Worm (Caenorhabditis elegans) whole organism, L1 larva: Measurements from ENCODE around the gene cpr-8.

Source experiments
- C04F5.9 ChIP-seq: sonication (generic microtip); optimal IDR thresholded peaks from 2 replicates; lab custom pipeline; 2016; ENCODE audit warnings: missing genetic modification characterization, missing compliant biosample characterization
- C34B4.2 ChIP-seq: sonication (generic microtip); optimal IDR thresholded peaks from 2 replicates; lab custom pipeline; 2017; ENCODE audit warnings: mild to moderate bottlenecking, missing genetic modification characterization, missing compliant biosample characterization
- alr-1 ChIP-seq: fragments of 200-800 bp; sonication (Bioruptor generic); optimal IDR thresholded peaks from 2 replicates; lab custom pipeline; 2018; ENCODE audit warnings: borderline replicate concordance, mild to moderate bottlenecking, missing genetic modification characterization, missing compliant biosample characterization
- aly-2 ChIP-seq: fragments of 150-350 bp; optimal IDR thresholded peaks from 2 replicates; lab custom pipeline; 2014; ENCODE audit warnings: missing biosample characterization, missing genetic modification characterization
- ama-1 ChIP-seq: fragments of 150-350 bp; optimal IDR thresholded peaks from 2 replicates; lab custom pipeline; 2014
- blmp-1 ChIP-seq: fragments of 150-350 bp; optimal IDR thresholded peaks from 2 replicates; lab custom pipeline; 2014; ENCODE audit warnings: missing biosample characterization, missing genetic modification characterization
- ceh-8 ChIP-seq: fragments of 200-800 bp; sonication (Bioruptor generic); optimal IDR thresholded peaks from 2 replicates; lab custom pipeline; 2018; ENCODE audit warnings: mild to moderate bottlenecking, missing genetic modification characterization, moderate library complexity, missing compliant biosample characterization
- ceh-82 ChIP-seq, 3 experiments: fragments of 150-350 bp in 1 of 3; sonication (generic microtip) in 2 of 3; optimal IDR thresholded peaks; 2 replicates each; lab custom pipeline; 2014 to 2017; ENCODE audit warnings: missing biosample characterization in 3 of 3, missing genetic modification characterization in 3 of 3
- ceh-90 ChIP-seq: sonication (generic microtip); optimal IDR thresholded peaks from 2 replicates; lab custom pipeline; 2016; ENCODE audit warnings: missing genetic modification characterization, missing compliant biosample characterization
- dsc-1 ChIP-seq: sonication (generic microtip); optimal IDR thresholded peaks from 2 replicates; lab custom pipeline; 2016; ENCODE audit warnings: mild to moderate bottlenecking, missing genetic modification characterization, missing compliant biosample characterization
- efl-1 ChIP-seq, 4 experiments: fragments of 150-350 bp; optimal IDR thresholded peaks in 3 of 4; peaks in 1 of 4; 1 replicate in 1 of 4; 2 replicates in 3 of 4; lab custom pipeline; 2014; ENCODE audit warnings: missing biosample characterization in 2 of 4, missing genetic modification characterization in 2 of 4, missing genetic modification reagents in 2 of 4
- egl-13 ChIP-seq: sonication (generic microtip); optimal IDR thresholded peaks from 2 replicates; lab custom pipeline; 2016; ENCODE audit warnings: missing genotype, missing genetic modification reagents, missing genetic modification characterization, missing compliant biosample characterization
- elt-3 ChIP-seq, 6 experiments: fragments of 150-350 bp in 1 of 6; sonication (generic microtip); optimal IDR thresholded peaks; 2 replicates each; lab custom pipeline; 2017 to 2018; ENCODE audit warnings: missing biosample characterization in 6 of 6, missing genetic modification characterization in 6 of 6, inconsistent platforms in 1 of 6
- ets-5 ChIP-seq: fragments of 200-800 bp; sonication (Bioruptor generic); IDR thresholded peaks from 2 replicates; pipeline ENCODE4 v1.3.6; 2022; ENCODE audit warnings: missing genetic modification characterization, missing compliant biosample characterization
- fkh-10 ChIP-seq: sonication (generic microtip); optimal IDR thresholded peaks from 2 replicates; lab custom pipeline; 2017; ENCODE audit warnings: missing biosample characterization, missing genetic modification reagents, missing genetic modification characterization
- fkh-4 ChIP-seq: sonication (generic microtip); optimal IDR thresholded peaks from 2 replicates; lab custom pipeline; 2016; ENCODE audit warnings: missing compliant biosample characterization, missing genetic modification characterization, borderline replicate concordance
- hlh-4 ChIP-seq: sonication (generic microtip); optimal IDR thresholded peaks from 2 replicates; lab custom pipeline; 2016; ENCODE audit warnings: mild to moderate bottlenecking, missing genetic modification characterization, missing compliant biosample characterization
- lin-14 ChIP-seq: fragments of 200-800 bp; sonication (Bioruptor generic); optimal IDR thresholded peaks from 2 replicates; lab custom pipeline; 2018; ENCODE audit warnings: mild to moderate bottlenecking, missing genetic modification characterization, moderate library complexity, missing compliant biosample characterization
- lin-35 ChIP-seq, 2 experiments: fragments of 150-350 bp; optimal IDR thresholded peaks; 2 replicates each; lab custom pipeline; 2014; ENCODE audit warnings: missing biosample characterization in 2 of 2, missing genetic modification characterization in 2 of 2, missing genetic modification reagents in 2 of 2
- lsy-2 ChIP-seq, 2 experiments: fragments of 150-350 bp; optimal IDR thresholded peaks; 2 replicates each; lab custom pipeline; 2014; ENCODE audit warnings: missing biosample characterization in 2 of 2, missing genetic modification characterization in 2 of 2
- mab-9 ChIP-seq: fragments of 200-800 bp; sonication (Bioruptor generic); IDR thresholded peaks from 2 replicates; pipeline ENCODE4 v1.3.6; 2022; ENCODE audit warnings: missing genetic modification reagents, missing genetic modification characterization, missing compliant biosample characterization
- nhr-11 ChIP-seq: fragments of 150-350 bp; optimal IDR thresholded peaks from 2 replicates; lab custom pipeline; 2014; ENCODE audit warnings: missing biosample characterization, missing genetic modification characterization
- nhr-19 ChIP-seq: fragments of 200-800 bp; sonication (Bioruptor generic); conservative IDR thresholded peaks from 2 replicates; pipeline ENCODE4 v1.3.6; 2022; ENCODE audit warnings: missing genetic modification characterization, missing compliant biosample characterization
- nhr-20 ChIP-seq: sonication (generic microtip); optimal IDR thresholded peaks from 2 replicates; lab custom pipeline; 2016; ENCODE audit warnings: mild to moderate bottlenecking, missing genetic modification characterization, missing compliant biosample characterization
- nhr-47 ChIP-seq: sonication (generic microtip); optimal IDR thresholded peaks from 2 replicates; lab custom pipeline; 2016; ENCODE audit warnings: mild to moderate bottlenecking, missing genetic modification characterization, moderate library complexity, missing compliant biosample characterization
- nhr-71 ChIP-seq: sonication (generic microtip); optimal IDR thresholded peaks from 2 replicates; lab custom pipeline; 2016; ENCODE audit warnings: mild to moderate bottlenecking, missing genetic modification characterization, moderate library complexity, missing compliant biosample characterization
- nhr-84 ChIP-seq: sonication (generic microtip); optimal IDR thresholded peaks from 2 replicates; lab custom pipeline; 2017; ENCODE audit warnings: missing biosample characterization, missing genetic modification characterization
- nhr-85 ChIP-seq: sonication (generic microtip); peaks from one replicate; lab custom pipeline; 2016; ENCODE audit warnings: missing genetic modification characterization, inconsistent platforms, missing compliant biosample characterization
- nhr-90 ChIP-seq: sonication (generic microtip); optimal IDR thresholded peaks from 2 replicates; lab custom pipeline; 2016; ENCODE audit warnings: mild to moderate bottlenecking, missing genetic modification characterization, missing compliant biosample characterization; ENCODE audit not compliant: poor library complexity
- rnt-1 ChIP-seq: sonication (generic microtip); optimal IDR thresholded peaks from 2 replicates; lab custom pipeline; 2016; ENCODE audit warnings: mild to moderate bottlenecking, missing genetic modification characterization, moderate library complexity, missing compliant biosample characterization
- snpc-4 ChIP-seq: fragments of 150-350 bp; optimal IDR thresholded peaks from 2 replicates; lab custom pipeline; 2014; ENCODE audit warnings: missing biosample characterization, missing genetic modification characterization
- xbp-1 ChIP-seq: sonication (generic microtip); optimal IDR thresholded peaks from 2 replicates; lab custom pipeline; 2016; ENCODE audit warnings: missing genetic modification characterization, missing compliant biosample characterization
- zip-4 ChIP-seq: fragments of 200-800 bp; sonication (Bioruptor generic); optimal IDR thresholded peaks from 2 replicates; lab custom pipeline; 2018; ENCODE audit warnings: mild to moderate bottlenecking, missing genetic modification characterization, moderate library complexity, missing compliant biosample characterization
- ztf-4 ChIP-seq: fragments of 150-350 bp; optimal IDR thresholded peaks from 2 replicates; lab custom pipeline; 2014; ENCODE audit warnings: missing biosample characterization, missing genetic modification characterization

The cpr-8 gene

DNA sequence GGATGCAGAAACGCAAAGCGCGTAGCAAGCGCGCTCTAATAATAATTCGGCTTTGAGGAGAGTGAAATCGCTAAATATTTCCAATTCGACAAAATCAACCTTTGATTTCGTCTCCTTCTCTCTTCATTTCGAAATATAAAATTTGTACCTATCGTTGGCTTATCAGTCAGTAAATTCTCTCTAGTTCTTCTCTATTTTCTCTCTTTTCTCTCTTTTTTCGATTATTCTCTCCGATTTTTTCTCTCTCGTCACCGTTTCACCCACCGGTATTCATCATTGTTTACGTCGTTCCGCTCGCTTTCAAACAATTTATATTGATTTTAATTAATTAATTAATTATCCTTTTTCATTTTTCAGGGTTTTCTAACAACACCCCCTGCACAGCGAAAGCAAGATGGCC is 21.5 kb downstream of the cpr-8 start, which contains the start of gene cmd-1 (continued):
- TF ChIP-seq zip-4 (GFP tag; lab: Kevin White, UChicago) = no peak
- TF ChIP-seq nhr-20 (tag; lab: Kevin White, UChicago) = peak; percentile 54
- TF ChIP-seq alr-1 = no peak
- TF ChIP-seq ceh-82 (tag; optimal IDR thresholded peaks at IDR 0.05; lab: Kevin White, UChicago) = no peak
- no peak for TF ChIP-seq efl-1 (optimal IDR thresholded peaks at IDR 0.05; lab: Kevin White, UChicago)
- no peak for TF ChIP-seq efl-1 (GFP tag; optimal IDR thresholded peaks at IDR 0.05 in 1 of 2; lab: Kevin White, UChicago)
- TF ChIP-seq nhr-71 = peak; percentile 26
- no peak for TF ChIP-seq nhr-19 (GFP tag; lab: Robert Waterston, UW)
- no peak for TF ChIP-seq rnt-1 (tag; lab: Kevin White, UChicago)
- no peak for TF ChIP-seq nhr-47
- no peak for TF ChIP-seq ama-1
- peak in 2 of 6 experiments; percentile 13 to 69 for TF ChIP-seq elt-3 (tag; optimal IDR thresholded peaks at IDR 0.05; lab: Kevin White, UChicago)
- TF ChIP-seq, all 84 proteins: peak for 13

DNA sequence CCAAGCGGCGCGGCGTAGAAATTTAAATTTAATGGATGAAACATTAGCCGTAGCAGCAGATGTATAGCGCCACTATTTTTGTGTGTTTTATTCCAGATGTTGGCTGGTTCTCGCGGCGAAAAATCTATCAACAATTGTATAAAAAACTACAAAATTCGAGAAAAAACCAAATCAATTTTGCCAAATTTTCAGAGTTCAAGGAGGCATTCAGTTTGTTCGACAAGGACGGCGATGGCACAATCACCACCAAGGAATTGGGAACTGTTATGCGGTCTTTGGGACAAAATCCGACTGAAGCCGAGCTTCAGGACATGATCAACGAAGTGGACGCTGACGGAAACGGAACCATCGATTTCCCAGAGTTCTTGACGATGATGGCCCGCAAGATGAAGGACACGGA is 22.0 kb downstream of the cpr-8 start:
- TF ChIP-seq nhr-85 (tag; lab: Kevin White, UChicago) (no peak), dsc-1 (tag; lab: Kevin White, UChicago) (peak; percentile 65)

DNA sequence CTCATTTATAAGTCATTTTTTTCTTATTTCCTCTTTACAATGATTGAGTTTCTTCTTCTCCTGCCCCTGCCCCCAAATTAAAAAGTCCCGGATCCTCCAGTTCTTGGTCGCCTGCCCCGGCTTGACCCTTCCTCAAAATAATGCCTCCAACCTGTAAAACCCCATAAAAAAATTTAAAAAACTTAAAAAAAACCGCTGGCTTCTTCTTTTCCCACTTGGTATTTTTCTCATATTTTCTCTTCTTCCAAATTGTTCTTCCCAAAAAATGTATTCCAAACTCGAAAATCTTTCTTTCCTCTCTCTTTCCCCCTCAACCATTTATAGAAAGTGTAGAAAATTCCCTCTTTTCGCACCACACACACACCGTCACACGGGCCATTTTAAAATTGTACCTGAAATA is 23.0 kb downstream of the cpr-8 start:
- TF ChIP-seq snpc-4 (tag; lab: Kevin White, UChicago) = no peak
- no peak for TF ChIP-seq aly-2 (tag; lab: Kevin White, UChicago)
- TF ChIP-seq dsc-1 (tag; lab: Kevin White, UChicago) = no peak
- peak; percentile 15 for TF ChIP-seq lin-14 (GFP tag; lab: Kevin White, UChicago)
- no peak for TF ChIP-seq egl-13 (tag; lab: Kevin White, UChicago)
- no peak for TF ChIP-seq ets-5 (GFP tag; lab: Robert Waterston, UW)
- TF ChIP-seq hlh-4 (tag; lab: Kevin White, UChicago) = no peak
- TF ChIP-seq ceh-82 (tag; optimal IDR thresholded peaks at IDR 0.05; lab: Kevin White, UChicago) = peak in 1 of 3 experiments; percentile 9
- no peak for TF ChIP-seq nhr-11 (tag; lab: Kevin White, UChicago)

DNA sequence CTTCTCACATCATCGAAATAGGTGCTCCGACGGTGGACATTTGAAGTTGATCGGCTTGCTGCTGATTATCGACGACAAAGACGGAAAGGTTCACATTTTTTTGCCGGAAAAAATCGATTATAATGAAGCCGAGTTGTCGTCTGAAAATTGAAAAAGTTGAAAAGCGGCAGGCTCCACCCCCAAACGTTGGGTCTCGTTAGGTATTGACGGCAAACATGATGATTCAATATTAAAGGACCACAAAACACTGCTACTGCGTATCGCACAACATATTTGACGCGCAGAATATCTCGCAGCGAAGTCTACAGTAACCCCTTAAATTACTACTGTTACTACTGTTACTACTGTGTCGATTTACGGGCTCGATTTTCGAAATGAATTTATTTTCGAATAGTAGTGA is 23.8 kb downstream of the cpr-8 start:
- TF ChIP-seq nhr-71 (peak; percentile 4), ztf-4 (tag; lab: Kevin White, UChicago) (peak; percentile 69), blmp-1 (tag; lab: Kevin White, UChicago) (no peak), ceh-82 (tag; optimal IDR thresholded peaks at IDR 0.05; lab: Kevin White, UChicago) (no peak), ama-1 (peak; percentile 23), xbp-1 (tag; lab: Kevin White, UChicago) (no peak), nhr-47 (peak; percentile 11), mab-9 (GFP tag; lab: Robert Waterston, UW) (no peak), dsc-1 (tag; lab: Kevin White, UChicago) (peak; percentile 30), C34B4.2 (tag; lab: Kevin White, UChicago) (peak; percentile 11), lin-35 (GFP tag; optimal IDR thresholded peaks at IDR 0.05; lab: Kevin White, UChicago) (no peak), lsy-2 (tag; optimal IDR thresholded peaks at IDR 0.05; lab: Kevin White, UChicago) (peak in 1 of 2 experiments; percentile 6), fkh-10 (peak; percentile 5), rnt-1 (tag; lab: Kevin White, UChicago) (peak; percentile 27)

DNA sequence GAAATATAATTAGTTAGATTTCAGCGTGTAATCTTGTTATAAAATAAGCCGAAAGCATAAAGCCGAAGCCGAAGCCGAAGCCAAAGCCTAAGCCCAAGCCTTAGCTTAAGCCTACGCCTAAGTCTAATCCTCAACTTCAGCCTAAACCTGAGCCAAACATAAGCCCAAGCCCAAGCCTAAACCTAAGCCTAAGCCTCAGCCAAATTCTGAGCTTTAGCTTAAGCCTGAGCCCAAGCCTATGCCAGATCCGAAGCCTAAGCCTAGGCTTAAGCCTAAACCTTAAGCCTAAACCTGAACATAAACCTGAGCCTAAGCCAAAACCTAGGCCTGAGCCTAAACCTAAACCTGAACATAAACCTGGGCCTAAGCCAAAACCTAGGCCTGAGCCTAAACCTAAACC is 26.3 kb downstream of the cpr-8 start:
- TF ChIP-seq ceh-90 = no peak
- no peak for TF ChIP-seq C04F5.9 (tag; lab: Kevin White, UChicago)
- no peak for TF ChIP-seq fkh-4 (tag; lab: Kevin White, UChicago)
- no peak for TF ChIP-seq lsy-2 (tag; optimal IDR thresholded peaks at IDR 0.05; lab: Kevin White, UChicago)

DNA sequence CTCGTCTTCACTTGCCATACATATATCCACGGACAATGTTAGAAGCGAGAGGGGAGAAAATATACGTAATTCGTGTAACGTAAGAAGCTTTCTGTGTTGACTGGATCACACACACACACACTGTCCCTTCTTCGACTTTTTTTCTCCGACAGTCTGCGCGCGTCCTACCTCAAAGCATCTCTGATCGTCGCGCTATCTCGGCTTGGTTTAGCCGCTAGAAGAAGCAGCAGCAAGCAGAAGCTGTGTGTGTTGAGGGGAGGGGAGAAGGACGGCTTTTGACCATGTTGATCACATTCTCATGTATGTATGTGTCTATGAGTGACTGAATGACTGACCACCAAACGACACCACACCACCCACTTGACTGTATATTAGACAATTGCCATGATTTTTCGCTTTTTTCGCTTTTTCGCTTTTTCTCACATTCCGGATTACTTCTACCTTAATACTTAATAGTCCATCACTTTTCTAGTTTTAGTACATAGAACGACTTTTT is 29.8 kb downstream of the cpr-8 start, which contains the start of gene T21H3.5:
T21H3.5 (minus strand) TSS at position 98 of the 496 bp plus-strand sequence.
- peak; percentile 33 for TF ChIP-seq blmp-1 (tag; lab: Kevin White, UChicago)
- TF ChIP-seq nhr-90 = no peak
- no peak for TF ChIP-seq hlh-4 (tag; lab: Kevin White, UChicago)
- no peak for TF ChIP-seq nhr-84
- no peak for TF ChIP-seq ceh-8
